Worm (Caenorhabditis elegans) whole organism, young adult: Measurements from ENCODE around the gene Y45F10D.6.

Source experiments
- B0336.3 ChIP-seq: fragments of 200-800 bp; sonication (Bioruptor generic); IDR thresholded peaks from 2 replicates; pipeline ENCODE4 v1.3.6; 2022; ENCODE audit warnings: missing genetic modification characterization, missing compliant biosample characterization
- D2030.7 ChIP-seq: fragments of 200-800 bp; sonication (Bioruptor generic); IDR thresholded peaks from 2 replicates; pipeline ENCODE4 v1.3.6; 2022; ENCODE audit warnings: missing genetic modification reagents, missing genetic modification characterization, missing compliant biosample characterization
- F52B5.7 ChIP-seq: sonication (generic microtip); optimal IDR thresholded peaks from 2 replicates; lab custom pipeline; 2016; ENCODE audit warnings: mild to moderate bottlenecking, missing genetic modification characterization, missing compliant biosample characterization
- K11D2.4 ChIP-seq: fragments of 200-800 bp; sonication (Bioruptor generic); IDR thresholded peaks from 2 replicates; pipeline ENCODE4 v1.3.6; 2022; ENCODE audit warnings: missing genetic modification reagents, missing genetic modification characterization, missing compliant biosample characterization
- Y79H2A.3 ChIP-seq: fragments of 200-800 bp; sonication (Bioruptor generic); conservative IDR thresholded peaks from 2 replicates; pipeline ENCODE4 v1.3.6; 2022; ENCODE audit warnings: missing genetic modification reagents, missing genetic modification characterization, missing compliant biosample characterization
- aptf-2 ChIP-seq: fragments of 200-800 bp; sonication (Bioruptor generic); conservative IDR thresholded peaks from 2 replicates; pipeline ENCODE4 v1.3.6; 2022; ENCODE audit warnings: missing genetic modification reagents, missing genetic modification characterization, missing compliant biosample characterization
- atf-7 ChIP-seq: sonication (generic microtip); optimal IDR thresholded peaks from 2 replicates; lab custom pipeline; 2017; ENCODE audit warnings: mild to moderate bottlenecking, missing genetic modification characterization, missing compliant biosample characterization
- attf-3 ChIP-seq: fragments of 200-800 bp; sonication (Bioruptor generic); conservative IDR thresholded peaks from 2 replicates; pipeline ENCODE4 v1.3.6; 2022; ENCODE audit warnings: missing genetic modification reagents, missing genetic modification characterization, missing compliant biosample characterization
- attf-5 ChIP-seq: fragments of 200-800 bp; sonication (Bioruptor generic); optimal IDR thresholded peaks from 2 replicates; lab custom pipeline; 2018; ENCODE audit warnings: mild to moderate bottlenecking, missing genetic modification characterization, missing compliant biosample characterization
- attf-6 ChIP-seq: fragments of 200-800 bp; sonication (Bioruptor generic); IDR thresholded peaks from 2 replicates; pipeline ENCODE4 v1.3.6; 2022; ENCODE audit warnings: missing genetic modification reagents, missing genetic modification characterization, missing compliant biosample characterization
- ccch-3 ChIP-seq: fragments of 200-800 bp; sonication (Bioruptor generic); optimal IDR thresholded peaks from 2 replicates; lab custom pipeline; 2018; ENCODE audit warnings: mild to moderate bottlenecking, missing genetic modification characterization, missing compliant biosample characterization
- cebp-1 ChIP-seq, 2 experiments: fragments of 200-800 bp in 1 of 2; sonication (Bioruptor generic) in 1 of 2; sonication (generic microtip) in 1 of 2; IDR thresholded peaks in 1 of 2; optimal IDR thresholded peaks in 1 of 2; 2 replicates each; pipeline versions ENCODE4 v1.3.6 to Lab custom; 2017 to 2022; ENCODE audit warnings: missing compliant biosample characterization in 2 of 2, missing genetic modification characterization in 2 of 2, mild to moderate bottlenecking in 1 of 2, missing genetic modification reagents in 1 of 2, moderate library complexity in 1 of 2
- dox-1 ChIP-seq: fragments of 200-800 bp; sonication (Bioruptor generic); IDR thresholded peaks from 2 replicates; pipeline ENCODE4 v1.3.6; 2022; ENCODE audit warnings: missing genetic modification reagents, missing genetic modification characterization, missing compliant biosample characterization
- dpff-1 ChIP-seq: sonication (generic microtip); optimal IDR thresholded peaks from 2 replicates; lab custom pipeline; 2017; ENCODE audit warnings: mild to moderate bottlenecking, missing genetic modification characterization, missing compliant biosample characterization
- egrh-3 ChIP-seq: fragments of 200-800 bp; sonication (Bioruptor generic); IDR thresholded peaks from 2 replicates; pipeline ENCODE4 v1.3.6; 2022; ENCODE audit warnings: missing genetic modification reagents, missing genetic modification characterization, missing compliant biosample characterization
- hmg-20 ChIP-seq: fragments of 200-800 bp; sonication (Bioruptor generic); IDR thresholded peaks from 2 replicates; pipeline ENCODE4 v1.3.6; 2022; ENCODE audit warnings: missing genetic modification reagents, missing genetic modification characterization, missing compliant biosample characterization
- hrde-1 ChIP-seq: sonication (generic microtip); optimal IDR thresholded peaks from 2 replicates; lab custom pipeline; 2016; ENCODE audit warnings: missing genetic modification characterization, mild to moderate bottlenecking, missing compliant biosample characterization, moderate library complexity, missing genotype, missing genetic modification reagents, borderline replicate concordance
- hsf-1 ChIP-seq: fragments of 200-800 bp; sonication (Bioruptor generic); IDR thresholded peaks from 2 replicates; pipeline ENCODE4 v1.3.6; 2022; ENCODE audit warnings: missing genetic modification reagents, missing genetic modification characterization, missing compliant biosample characterization
- lag-1 ChIP-seq: fragments of 200-800 bp; sonication (Bioruptor generic); IDR thresholded peaks from 2 replicates; pipeline ENCODE4 v1.3.6; 2022; ENCODE audit warnings: missing genetic modification reagents, missing genetic modification characterization, missing compliant biosample characterization
- lin-26 ChIP-seq: fragments of 200-800 bp; sonication (Bioruptor generic); IDR thresholded peaks from 2 replicates; pipeline ENCODE4 v1.3.6; 2022; ENCODE audit warnings: missing genetic modification reagents, missing genetic modification characterization, missing compliant biosample characterization
- lin-35 ChIP-seq, 3 experiments: fragments of 150-350 bp in 2 of 3; sonication (generic microtip) in 1 of 3; optimal IDR thresholded peaks; 2 replicates each; lab custom pipeline; 2014 to 2018; ENCODE audit warnings: missing biosample characterization in 3 of 3, missing genetic modification characterization in 3 of 3, missing genetic modification reagents in 3 of 3
- lin-40 ChIP-seq: sonication (generic microtip); optimal IDR thresholded peaks from 2 replicates; lab custom pipeline; 2016; ENCODE audit warnings: missing genetic modification characterization, mild to moderate bottlenecking, missing compliant biosample characterization, missing genotype, missing genetic modification reagents
- lin-54 ChIP-seq: fragments of 200-800 bp; sonication (Bioruptor generic); optimal IDR thresholded peaks from 2 replicates; lab custom pipeline; 2018; ENCODE audit warnings: mild to moderate bottlenecking, missing genetic modification characterization, missing compliant biosample characterization
- lsl-1 ChIP-seq: fragments of 200-800 bp; sonication (Bioruptor generic); optimal IDR thresholded peaks from 2 replicates; lab custom pipeline; 2018; ENCODE audit warnings: mild to moderate bottlenecking, missing genetic modification characterization, moderate library complexity, missing compliant biosample characterization
- lsy-27 ChIP-seq: sonication (generic microtip); optimal IDR thresholded peaks from 2 replicates; lab custom pipeline; 2017; ENCODE audit warnings: missing genetic modification characterization, mild to moderate bottlenecking, missing compliant biosample characterization, antibody characterized with exemption, missing genotype, borderline replicate concordance; ENCODE audit not compliant: insufficient read depth
- mxl-1 ChIP-seq: sonication (generic microtip); optimal IDR thresholded peaks from 2 replicates; lab custom pipeline; 2016; ENCODE audit warnings: missing genetic modification characterization, missing compliant biosample characterization
- nhr-120 ChIP-seq: fragments of 200-800 bp; sonication (Bioruptor generic); IDR thresholded peaks from 2 replicates; pipeline ENCODE4 v1.3.6; 2022; ENCODE audit warnings: missing genetic modification characterization, missing compliant biosample characterization
- nhr-179 ChIP-seq: sonication (generic microtip); optimal IDR thresholded peaks from 2 replicates; lab custom pipeline; 2016; ENCODE audit warnings: mild to moderate bottlenecking, missing genetic modification characterization, missing compliant biosample characterization
- pbrm-1 ChIP-seq: fragments of 200-800 bp; sonication (Bioruptor generic); IDR thresholded peaks from 2 replicates; pipeline ENCODE4 v1.3.6; 2022; ENCODE audit warnings: missing genetic modification reagents, missing genetic modification characterization, missing compliant biosample characterization
- pha-4 ChIP-seq: fragments of 150-350 bp; sonication (generic microtip); optimal IDR thresholded peaks from 2 replicates; lab custom pipeline; 2014; ENCODE audit warnings: missing biosample characterization, missing genetic modification reagents, missing genetic modification characterization
- snpc-4 ChIP-seq, 5 experiments: fragments of 150-350 bp in 1 of 5; sonication (generic microtip) in 4 of 5; optimal IDR thresholded peaks; 2 replicates each; lab custom pipeline; 2014 to 2018; ENCODE audit warnings: missing genetic modification characterization in 5 of 5, missing biosample characterization in 3 of 5, antibody characterized with exemption in 2 of 5, mild to moderate bottlenecking in 2 of 5, missing compliant biosample characterization in 2 of 5, missing genotype in 2 of 5, moderate library complexity in 2 of 5, missing genetic modification reagents in 1 of 5
- tbp1 ChIP-seq: fragments of 200-800 bp; sonication (Bioruptor generic); optimal IDR thresholded peaks from 2 replicates; lab custom pipeline; 2018; ENCODE audit warnings: mild to moderate bottlenecking, missing genetic modification characterization, missing compliant biosample characterization
- tlf-1 ChIP-seq: fragments of 200-800 bp; sonication (Bioruptor generic); optimal IDR thresholded peaks from 2 replicates; lab custom pipeline; 2018; ENCODE audit warnings: mild to moderate bottlenecking, missing genetic modification characterization, missing compliant biosample characterization
- unc-130 ChIP-seq: sonication (generic microtip); optimal IDR thresholded peaks from 2 replicates; lab custom pipeline; 2016; ENCODE audit warnings: missing genetic modification reagents, missing genetic modification characterization, missing compliant biosample characterization
- zfh-2 ChIP-seq: fragments of 200-800 bp; sonication (Bioruptor generic); conservative IDR thresholded peaks from 2 replicates; pipeline ENCODE4 v1.3.6; 2022; ENCODE audit warnings: missing genetic modification reagents, missing genetic modification characterization, missing compliant biosample characterization
- ztf-22 ChIP-seq: fragments of 200-800 bp; sonication (Bioruptor generic); optimal IDR thresholded peaks from 2 replicates; lab custom pipeline; 2018; ENCODE audit warnings: mild to moderate bottlenecking, missing genetic modification characterization, moderate library complexity, missing compliant biosample characterization
- ztf-25 ChIP-seq: fragments of 200-800 bp; sonication (Bioruptor generic); IDR thresholded peaks from 2 replicates; pipeline ENCODE4 v1.3.6; 2022; ENCODE audit warnings: missing genetic modification reagents, missing genetic modification characterization, missing compliant biosample characterization
- ztf-28 ChIP-seq: fragments of 200-800 bp; sonication (Bioruptor generic); IDR thresholded peaks from 2 replicates; pipeline ENCODE4 v1.3.6; 2022; ENCODE audit warnings: missing genetic modification reagents, missing genetic modification characterization, missing compliant biosample characterization
- ztf-3 ChIP-seq: fragments of 200-800 bp; sonication (Bioruptor generic); optimal IDR thresholded peaks from 2 replicates; lab custom pipeline; 2018; ENCODE audit warnings: mild to moderate bottlenecking, missing genetic modification characterization, missing compliant biosample characterization
- ztf-6 ChIP-seq: fragments of 200-800 bp; sonication (Bioruptor generic); IDR thresholded peaks from 2 replicates; pipeline ENCODE4 v1.3.6; 2022; ENCODE audit warnings: missing genetic modification reagents, missing genetic modification characterization, missing compliant biosample characterization

The Y45F10D.6 gene

ce11 chrIV:13797859-13798374 lies at the start of gene Y45F10D.6:
Gene Y45F10D.6, minus strand, starts transcription at chrIV:13797909.
- no peak for TF ChIP-seq lin-35 (GFP tag; optimal IDR thresholded peaks at IDR 0.05; lab: Kevin White, UChicago)
- TF ChIP-seq lsl-1 (GFP tag; lab: Kevin White, UChicago): no peak
- no peak for TF ChIP-seq mxl-1 (tag; lab: Kevin White, UChicago)
- TF ChIP-seq hmg-20 (GFP tag; lab: Robert Waterston, UW): no peak
- no peak for TF ChIP-seq ccch-3
- TF ChIP-seq D2030.7: no peak
- TF ChIP-seq lin-26 (GFP tag; lab: Robert Waterston, UW): no peak
- no peak for TF ChIP-seq aptf-2 (GFP tag; lab: Robert Waterston, UW)
- no peak for TF ChIP-seq ztf-22 (GFP tag; lab: Kevin White, UChicago)
- TF ChIP-seq tbp1 (GFP tag; lab: Kevin White, UChicago): no peak
- no peak for TF ChIP-seq lin-40 (tag; lab: Kevin White, UChicago)
- TF ChIP-seq ztf-6 (GFP tag; lab: Robert Waterston, UW): no peak
- TF ChIP-seq lag-1: no peak
- TF ChIP-seq K11D2.4 (GFP tag; lab: Robert Waterston, UW): no peak
- TF ChIP-seq attf-3 (GFP tag; lab: Robert Waterston, UW): no peak

ce11 chrIV:13847331-13847730 lies 49.6 kb upstream of the Y45F10D.6 start:
- TF ChIP-seq egrh-3 (GFP tag; lab: Robert Waterston, UW) (peak; percentile 67; the same call in 1 of the 2 replicates), hsf-1 (GFP tag; lab: Robert Waterston, UW) (peak; percentile 88)

- no peak for TF ChIP-seq snpc-4 (GFP tag; optimal IDR thresholded peaks at IDR 0.05; lab: Kevin White, UChicago)
- TF ChIP-seq snpc-4 (tag; optimal IDR thresholded peaks at IDR 0.05; lab: Kevin White, UChicago): peak in 1 of 4 experiments; percentile 12
- TF ChIP-seq attf-5 (GFP tag; lab: Kevin White, UChicago): no peak
- no peak for TF ChIP-seq cebp-1 (GFP tag; IDR thresholded peaks at IDR 0.05; lab: Robert Waterston, UW)
- TF ChIP-seq cebp-1 (tag; optimal IDR thresholded peaks at IDR 0.05; lab: Kevin White, UChicago): no peak
- TF ChIP-seq attf-6: peak; percentile 58; the same call in 1 of the 2 replicates
- TF ChIP-seq pha-4 (tag; lab: Kevin White, UChicago): no peak
- no peak for TF ChIP-seq F52B5.7 (tag; lab: Kevin White, UChicago)
Measured at ce11 chrIV:13838296-13838695, 40.6 kb upstream of the Y45F10D.6 start.

- no peak for TF ChIP-seq nhr-120 (GFP tag; lab: Robert Waterston, UW)
- no peak for TF ChIP-seq nhr-179 (tag; lab: Kevin White, UChicago)
- TF ChIP-seq atf-7: no peak
- TF ChIP-seq Y79H2A.3: no peak
- TF ChIP-seq lsy-27 (tag; lab: Kevin White, UChicago): no peak
- TF ChIP-seq ccch-3: no peak
- TF ChIP-seq ztf-28 (GFP tag; lab: Robert Waterston, UW): no peak
Measured at ce11 chrIV:13836290-13836689, 38.6 kb upstream of the Y45F10D.6 start, which contains the start of gene H08M01.1. Gene H08M01.1, minus strand, starts transcription at chrIV:13836390.

- no peak for TF ChIP-seq tlf-1 (GFP tag; lab: Kevin White, UChicago)
- TF ChIP-seq lin-54 (GFP tag; lab: Kevin White, UChicago): no peak
- no peak for TF ChIP-seq hrde-1 (tag; lab: Kevin White, UChicago)
- no peak for TF ChIP-seq zfh-2 (GFP tag; lab: Robert Waterston, UW)
- TF ChIP-seq ztf-3 (GFP tag; lab: Kevin White, UChicago): no peak
- no peak for TF ChIP-seq pbrm-1
- TF ChIP-seq unc-130 (GFP tag; lab: Kevin White, UChicago): no peak
- TF ChIP-seq ztf-25 (GFP tag; lab: Robert Waterston, UW): no peak
- TF ChIP-seq lsy-27 (tag; lab: Kevin White, UChicago): no peak
- TF ChIP-seq dox-1 (GFP tag; lab: Robert Waterston, UW): no peak
- TF ChIP-seq dpff-1 (tag; lab: Kevin White, UChicago): no peak
- TF ChIP-seq B0336.3: no peak
Measured at ce11 chrIV:13834394-13835129, 36.9 kb upstream of the Y45F10D.6 start.
